Fruit fly (Drosophila melanogaster): ENCODE measurements around the gene mge.

mge gene

DNA sequence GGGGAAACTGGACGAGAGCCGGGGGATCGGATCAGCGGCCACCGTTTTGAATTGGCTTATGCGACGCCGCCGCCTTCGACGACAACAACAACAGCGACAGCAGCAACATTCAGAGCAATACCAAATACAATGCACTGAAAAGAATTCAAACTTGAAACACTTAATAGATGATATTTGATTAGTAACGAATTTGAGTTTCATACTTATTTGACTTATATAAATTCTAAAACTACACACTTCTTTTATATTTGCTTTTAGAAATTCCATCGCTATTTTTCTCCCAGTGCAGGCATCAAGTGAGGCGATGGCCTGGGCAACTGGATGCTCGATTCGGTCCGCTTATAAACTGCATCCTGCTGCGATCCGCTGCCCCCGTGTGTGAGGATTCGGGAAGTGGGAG is 41.7 kb downstream of the mge start (continued):
- peak; percentile 69 for TF ChIP-seq acj6 (GFP tag; optimal IDR thresholded peaks at IDR 0.05)
- TF ChIP-seq CG16779 (tag; optimal IDR thresholded peaks at IDR 0.05) = no peak
- TF ChIP-seq CG3919 (GFP tag; optimal IDR thresholded peaks at IDR 0.05) = peak; percentile 68
- peak; percentile 14 for TF ChIP-seq Eip93F (GFP tag; optimal IDR thresholded peaks at IDR 0.05)
- TF ChIP-seq CG8319 (GFP tag; optimal IDR thresholded peaks at IDR 0.05) = peak; percentile 0
- TF ChIP-seq spab (GFP tag; optimal IDR thresholded peaks at IDR 0.05) = peak; percentile 47
- peak; percentile 76 for TF ChIP-seq Hr39 (GFP tag; optimal IDR thresholded peaks at IDR 0.05)
- peak; percentile 61 for TF ChIP-seq vri (GFP tag; optimal IDR thresholded peaks at IDR 0.05)
- peak; percentile 72 for TF ChIP-seq lz (GFP tag; optimal IDR thresholded peaks at IDR 0.05)
- peak; percentile 55; the same call in 1 of the 2 replicates for TF ChIP-seq Gug (GFP tag; IDR thresholded peaks at IDR 0.05)
- TF ChIP-seq Eip75B (GFP tag; optimal IDR thresholded peaks at IDR 0.05) = peak; percentile 68
- peak; percentile 72 for TF ChIP-seq CG31627 (GFP tag; optimal IDR thresholded peaks at IDR 0.05)
- no peak for TF ChIP-seq Lpt (GFP tag; optimal IDR thresholded peaks at IDR 0.05)
- peak; percentile 64 for TF ChIP-seq achi (GFP tag; optimal IDR thresholded peaks at IDR 0.05)
- no peak for TF ChIP-seq CG11902 (GFP tag; optimal IDR thresholded peaks at IDR 0.05)
- peak; percentile 10 for TF ChIP-seq CG9139 (GFP tag; optimal IDR thresholded peaks at IDR 0.05)
- no peak for TF ChIP-seq fd85E (GFP tag; optimal IDR thresholded peaks at IDR 0.05)
- peak; percentile 52 for TF ChIP-seq CG10669 (GFP tag; optimal IDR thresholded peaks at IDR 0.05)
- TF ChIP-seq Ets21C (GFP tag; optimal IDR thresholded peaks at IDR 0.05) = peak; percentile 41
- peak; percentile 63 for TF ChIP-seq eg (GFP tag; IDR thresholded peaks at IDR 0.05)
- TF ChIP-seq fd59A (GFP tag; optimal IDR thresholded peaks at IDR 0.05) = peak; percentile 59

dm6 chr3L:3866429-3866828 is 43.3 kb downstream of the mge start:
- peak in 1 of 2 experiments; percentile 8 for TF ChIP-seq ss (GFP tag; optimal IDR thresholded peaks at IDR 0.05)
- TF ChIP-seq CG11902 (GFP tag; optimal IDR thresholded peaks at IDR 0.05) = no peak
- no peak for TF ChIP-seq Eip93F (GFP tag; optimal IDR thresholded peaks at IDR 0.05)
- no peak for TF ChIP-seq dsx (GFP tag; optimal IDR thresholded peaks at IDR 0.05; ENCODE audit: poor library complexity, severe bottlenecking)
- no peak for TF ChIP-seq salr (GFP tag; optimal IDR thresholded peaks at IDR 0.05)
- no peak for TF ChIP-seq Sox102F (GFP tag; optimal IDR thresholded peaks at IDR 0.05)
- no peak for TF ChIP-seq CG9139 (GFP tag; optimal IDR thresholded peaks at IDR 0.05)
- TF ChIP-seq Sox15 (GFP tag; optimal IDR thresholded peaks at IDR 0.05) = no peak
- TF ChIP-seq CG31627 (GFP tag; optimal IDR thresholded peaks at IDR 0.05) = no peak
- no peak for TF ChIP-seq achi (GFP tag; optimal IDR thresholded peaks at IDR 0.05)
- no peak for TF ChIP-seq CG8319 (GFP tag; optimal IDR thresholded peaks at IDR 0.05)
- no peak for TF ChIP-seq CG10631 (GFP tag; optimal IDR thresholded peaks at IDR 0.05)
- no peak for TF ChIP-seq Gug (GFP tag; IDR thresholded peaks at IDR 0.05)
- TF ChIP-seq CG3919 (GFP tag; optimal IDR thresholded peaks at IDR 0.05) = peak; percentile 13
- TF ChIP-seq fd59A (GFP tag; optimal IDR thresholded peaks at IDR 0.05) = no peak
- TF ChIP-seq Met (GFP tag; optimal IDR thresholded peaks at IDR 0.05) = no peak

- no peak for TF ChIP-seq CG32006 (GFP tag; optimal IDR thresholded peaks at IDR 0.05)
- no peak for TF ChIP-seq CG11762 (GFP tag; optimal IDR thresholded peaks at IDR 0.05; ENCODE audit: insufficient read depth)
- TF ChIP-seq ss (GFP tag; optimal IDR thresholded peaks at IDR 0.05) = peak in 1 of 2 experiments; percentile 69
- TF ChIP-seq CG10669 (GFP tag; optimal IDR thresholded peaks at IDR 0.05) = no peak
- no peak for TF ChIP-seq Blimp-1 (GFP tag; optimal IDR thresholded peaks at IDR 0.05)
- TF ChIP-seq CG11902 (GFP tag; optimal IDR thresholded peaks at IDR 0.05) = no peak
- TF ChIP-seq CG34406 (GFP tag; optimal IDR thresholded peaks at IDR 0.05) = no peak
- TF ChIP-seq CG3032 (tag; optimal IDR thresholded peaks at IDR 0.05) = no peak
- no peak for TF ChIP-seq CG6163 (GFP tag; IDR thresholded peaks at IDR 0.05)
- TF ChIP-seq spab (GFP tag; optimal IDR thresholded peaks at IDR 0.05) = no peak
- TF ChIP-seq Sox102F (GFP tag; optimal IDR thresholded peaks at IDR 0.05) = no peak
- TF ChIP-seq fkh (GFP tag; optimal IDR thresholded peaks at IDR 0.05) = no peak
- peak; percentile 4 for TF ChIP-seq Eip78C (GFP tag)
- TF ChIP-seq OdsH (GFP tag; optimal IDR thresholded peaks at IDR 0.05) = no peak
- TF ChIP-seq vri (GFP tag; optimal IDR thresholded peaks at IDR 0.05) = no peak
- TF ChIP-seq cyc (GFP tag; optimal IDR thresholded peaks at IDR 0.05) = no peak
- TF ChIP-seq Lpt (GFP tag; optimal IDR thresholded peaks at IDR 0.05) = no peak
- TF ChIP-seq CG10631 (GFP tag; optimal IDR thresholded peaks at IDR 0.05) = no peak
- peak; percentile 51 for TF ChIP-seq svp (GFP tag)
- peak; percentile 29 for TF ChIP-seq dsx (GFP tag; optimal IDR thresholded peaks at IDR 0.05; ENCODE audit: poor library complexity, severe bottlenecking)
- TF ChIP-seq CG8632 (GFP tag; optimal IDR thresholded peaks at IDR 0.05) = no peak
- TF ChIP-seq net (GFP tag; optimal IDR thresholded peaks at IDR 0.05) = no peak
- no peak for TF ChIP-seq CG8319 (GFP tag; optimal IDR thresholded peaks at IDR 0.05)
- peak; percentile 7 for TF ChIP-seq CG3919 (GFP tag; optimal IDR thresholded peaks at IDR 0.05)
- no peak for TF ChIP-seq CG6792 (GFP tag; optimal IDR thresholded peaks at IDR 0.05)
These were observed 44.3 kb downstream of the mge start for dm6 chr3L:3865290-3865891.
